Worm (Caenorhabditis elegans) whole organism, L1 larva: ENCODE results near the gene pqn-29.
A peak's percentile ranks its signal among the peaks of the same experiment; 100 is the strongest.

Source experiments
- C34B4.2 ChIP-seq: sonication (generic microtip); optimal IDR thresholded peaks from 2 replicates; lab custom pipeline; 2017; ENCODE audit warnings: mild to moderate bottlenecking, missing genetic modification characterization, missing compliant biosample characterization
- F16B12.6 ChIP-seq: fragments of 150-350 bp; optimal IDR thresholded peaks from 2 replicates; lab custom pipeline; 2014; ENCODE audit warnings: missing biosample characterization, missing genetic modification characterization
- Y116A8C.19 ChIP-seq: sonication (generic microtip); optimal IDR thresholded peaks from 2 replicates; lab custom pipeline; 2016; ENCODE audit warnings: missing compliant biosample characterization, missing genetic modification characterization, borderline replicate concordance
- alr-1 ChIP-seq: fragments of 200-800 bp; sonication (Bioruptor generic); optimal IDR thresholded peaks from 2 replicates; lab custom pipeline; 2018; ENCODE audit warnings: borderline replicate concordance, mild to moderate bottlenecking, missing genetic modification characterization, missing compliant biosample characterization
- aly-2 ChIP-seq: fragments of 150-350 bp; optimal IDR thresholded peaks from 2 replicates; lab custom pipeline; 2014; ENCODE audit warnings: missing biosample characterization, missing genetic modification characterization
- ama-1 ChIP-seq: fragments of 150-350 bp; optimal IDR thresholded peaks from 2 replicates; lab custom pipeline; 2014
- ceh-63 ChIP-seq: fragments of 200-800 bp; sonication (Bioruptor generic); optimal IDR thresholded peaks from 2 replicates; lab custom pipeline; 2018; ENCODE audit warnings: mild to moderate bottlenecking, missing genetic modification characterization, missing compliant biosample characterization
- ceh-8 ChIP-seq: fragments of 200-800 bp; sonication (Bioruptor generic); optimal IDR thresholded peaks from 2 replicates; lab custom pipeline; 2018; ENCODE audit warnings: mild to moderate bottlenecking, missing genetic modification characterization, moderate library complexity, missing compliant biosample characterization
- ceh-88 ChIP-seq: fragments of 200-800 bp; sonication (Bioruptor generic); IDR thresholded peaks from 2 replicates; pipeline ENCODE4 v1.3.6; 2022; ENCODE audit warnings: missing genetic modification characterization, missing compliant biosample characterization
- ces-1 ChIP-seq: fragments of 150-350 bp; optimal IDR thresholded peaks from 2 replicates; lab custom pipeline; 2014; ENCODE audit warnings: missing biosample characterization, missing genetic modification reagents, missing genetic modification characterization
- dpl-1 ChIP-seq, 3 experiments: fragments of 150-350 bp in 2 of 3; sonication (generic microtip) in 1 of 3; optimal IDR thresholded peaks; 2 replicates each; lab custom pipeline; 2014 to 2017; ENCODE audit warnings: missing biosample characterization in 3 of 3, missing genetic modification characterization in 3 of 3, missing genetic modification reagents in 3 of 3
- dsc-1 ChIP-seq: sonication (generic microtip); optimal IDR thresholded peaks from 2 replicates; lab custom pipeline; 2016; ENCODE audit warnings: mild to moderate bottlenecking, missing genetic modification characterization, missing compliant biosample characterization
- efl-1 ChIP-seq, 4 experiments: fragments of 150-350 bp; optimal IDR thresholded peaks in 3 of 4; peaks in 1 of 4; 1 replicate in 1 of 4; 2 replicates in 3 of 4; lab custom pipeline; 2014; ENCODE audit warnings: missing biosample characterization in 2 of 4, missing genetic modification characterization in 2 of 4, missing genetic modification reagents in 2 of 4
- efl-3 ChIP-seq: fragments of 200-800 bp; sonication (Bioruptor generic); optimal IDR thresholded peaks from 2 replicates; lab custom pipeline; 2018; ENCODE audit warnings: mild to moderate bottlenecking, missing genetic modification characterization, missing compliant biosample characterization
- ets-5 ChIP-seq: fragments of 200-800 bp; sonication (Bioruptor generic); IDR thresholded peaks from 2 replicates; pipeline ENCODE4 v1.3.6; 2022; ENCODE audit warnings: missing genetic modification characterization, missing compliant biosample characterization
- fkh-4 ChIP-seq: sonication (generic microtip); optimal IDR thresholded peaks from 2 replicates; lab custom pipeline; 2016; ENCODE audit warnings: missing compliant biosample characterization, missing genetic modification characterization, borderline replicate concordance
- fkh-8 ChIP-seq: sonication (generic microtip); optimal IDR thresholded peaks from 2 replicates; lab custom pipeline; 2016; ENCODE audit warnings: mild to moderate bottlenecking, missing genetic modification characterization, missing compliant biosample characterization
- grh-1 ChIP-seq: fragments of 200-800 bp; sonication (Bioruptor generic); IDR thresholded peaks from 2 replicates; pipeline ENCODE4 v1.3.6; 2022; ENCODE audit warnings: missing genetic modification reagents, missing genetic modification characterization, missing compliant biosample characterization
- hlh-17 ChIP-seq: fragments of 200-800 bp; sonication (Bioruptor generic); optimal IDR thresholded peaks from 2 replicates; lab custom pipeline; 2018; ENCODE audit warnings: missing genetic modification characterization, mild to moderate bottlenecking, missing compliant biosample characterization, moderate library complexity, borderline replicate concordance
- irx-1 ChIP-seq: sonication (generic microtip); optimal IDR thresholded peaks from 2 replicates; lab custom pipeline; 2016; ENCODE audit warnings: missing genetic modification characterization, missing compliant biosample characterization
- lin-13 ChIP-seq: fragments of 150-350 bp; optimal IDR thresholded peaks from 2 replicates; lab custom pipeline; 2014; ENCODE audit warnings: missing biosample characterization, missing genetic modification reagents, missing genetic modification characterization
- lin-14 ChIP-seq: fragments of 200-800 bp; sonication (Bioruptor generic); optimal IDR thresholded peaks from 2 replicates; lab custom pipeline; 2018; ENCODE audit warnings: mild to moderate bottlenecking, missing genetic modification characterization, moderate library complexity, missing compliant biosample characterization
- lin-35 ChIP-seq, 2 experiments: fragments of 150-350 bp; optimal IDR thresholded peaks; 2 replicates each; lab custom pipeline; 2014; ENCODE audit warnings: missing biosample characterization in 2 of 2, missing genetic modification characterization in 2 of 2, missing genetic modification reagents in 2 of 2
- lin-39 ChIP-seq: fragments of 150-350 bp; optimal IDR thresholded peaks from 2 replicates; lab custom pipeline; 2014; ENCODE audit warnings: missing biosample characterization, missing genetic modification reagents, missing genetic modification characterization
- lir-3 ChIP-seq: sonication (generic microtip); optimal IDR thresholded peaks from 2 replicates; lab custom pipeline; 2016; ENCODE audit warnings: mild to moderate bottlenecking, missing genetic modification characterization, moderate library complexity, missing compliant biosample characterization; ENCODE audit not compliant: poor library complexity
- mab-9 ChIP-seq: fragments of 200-800 bp; sonication (Bioruptor generic); IDR thresholded peaks from 2 replicates; pipeline ENCODE4 v1.3.6; 2022; ENCODE audit warnings: missing genetic modification reagents, missing genetic modification characterization, missing compliant biosample characterization
- mef-2 ChIP-seq: fragments of 150-350 bp; optimal IDR thresholded peaks from 2 replicates; lab custom pipeline; 2014; ENCODE audit warnings: missing biosample characterization, missing genetic modification characterization
- nhr-11 ChIP-seq: fragments of 150-350 bp; optimal IDR thresholded peaks from 2 replicates; lab custom pipeline; 2014; ENCODE audit warnings: missing biosample characterization, missing genetic modification characterization
- nhr-12 ChIP-seq: sonication (generic microtip); optimal IDR thresholded peaks from 2 replicates; lab custom pipeline; 2017; ENCODE audit warnings: missing biosample characterization, missing genetic modification characterization
- nhr-19 ChIP-seq: fragments of 200-800 bp; sonication (Bioruptor generic); conservative IDR thresholded peaks from 2 replicates; pipeline ENCODE4 v1.3.6; 2022; ENCODE audit warnings: missing genetic modification characterization, missing compliant biosample characterization
- nhr-20 ChIP-seq: sonication (generic microtip); optimal IDR thresholded peaks from 2 replicates; lab custom pipeline; 2016; ENCODE audit warnings: mild to moderate bottlenecking, missing genetic modification characterization, missing compliant biosample characterization
- nhr-237 ChIP-seq: fragments of 150-350 bp; optimal IDR thresholded peaks from 2 replicates; lab custom pipeline; 2014; ENCODE audit warnings: missing biosample characterization, missing genetic modification characterization
- nhr-71 ChIP-seq: sonication (generic microtip); optimal IDR thresholded peaks from 2 replicates; lab custom pipeline; 2016; ENCODE audit warnings: mild to moderate bottlenecking, missing genetic modification characterization, moderate library complexity, missing compliant biosample characterization
- nhr-76 ChIP-seq: sonication (generic microtip); optimal IDR thresholded peaks from 2 replicates; lab custom pipeline; 2017; ENCODE audit warnings: missing biosample characterization, missing genetic modification characterization
- nhr-84 ChIP-seq: sonication (generic microtip); optimal IDR thresholded peaks from 2 replicates; lab custom pipeline; 2017; ENCODE audit warnings: missing biosample characterization, missing genetic modification characterization
- pag-3 ChIP-seq: sonication (generic microtip); optimal IDR thresholded peaks from 2 replicates; lab custom pipeline; 2017; ENCODE audit warnings: missing genetic modification characterization, mild to moderate bottlenecking, missing compliant biosample characterization, antibody characterized with exemption, borderline replicate concordance; ENCODE audit not compliant: insufficient read depth
- pqm-1 ChIP-seq: sonication (generic microtip); optimal IDR thresholded peaks from 3 replicates; lab custom pipeline; 2017; ENCODE audit warnings: missing biosample characterization, missing genetic modification characterization
- rnt-1 ChIP-seq: sonication (generic microtip); optimal IDR thresholded peaks from 2 replicates; lab custom pipeline; 2016; ENCODE audit warnings: mild to moderate bottlenecking, missing genetic modification characterization, moderate library complexity, missing compliant biosample characterization
- snpc-4 ChIP-seq: fragments of 150-350 bp; optimal IDR thresholded peaks from 2 replicates; lab custom pipeline; 2014; ENCODE audit warnings: missing biosample characterization, missing genetic modification characterization
- sptf-1 ChIP-seq: fragments of 150-350 bp; optimal IDR thresholded peaks from 2 replicates; lab custom pipeline; 2014; ENCODE audit warnings: missing biosample characterization, missing genetic modification characterization
- sup-37 ChIP-seq: fragments of 200-800 bp; sonication (Bioruptor generic); optimal IDR thresholded peaks from 2 replicates; lab custom pipeline; 2018; ENCODE audit warnings: mild to moderate bottlenecking, missing genetic modification characterization, missing compliant biosample characterization
- swsn-7 ChIP-seq: sonication (generic microtip); optimal IDR thresholded peaks from 2 replicates; lab custom pipeline; 2016; ENCODE audit warnings: missing genetic modification characterization, missing compliant biosample characterization
- tbx-2 ChIP-seq: sonication (generic microtip); optimal IDR thresholded peaks from 2 replicates; lab custom pipeline; 2016; ENCODE audit warnings: missing genetic modification characterization, missing compliant biosample characterization
- tlp-1 ChIP-seq: fragments of 150-350 bp; optimal IDR thresholded peaks from 2 replicates; lab custom pipeline; 2014; ENCODE audit warnings: missing biosample characterization, missing genetic modification characterization
- unc-130 ChIP-seq: fragments of 150-350 bp; optimal IDR thresholded peaks from 2 replicates; lab custom pipeline; 2017; ENCODE audit warnings: missing biosample characterization, missing genetic modification characterization, inconsistent platforms
- unc-62 ChIP-seq: fragments of 150-350 bp; optimal IDR thresholded peaks from 2 replicates; lab custom pipeline; 2014; ENCODE audit warnings: missing biosample characterization, missing genetic modification reagents, missing genetic modification characterization
- unc-98 ChIP-seq: fragments of 200-800 bp; sonication (Bioruptor generic); IDR thresholded peaks from 2 replicates; pipeline ENCODE4 v1.3.6; 2022; ENCODE audit warnings: missing genetic modification characterization, missing compliant biosample characterization
- zag-1 ChIP-seq: fragments of 150-350 bp; optimal IDR thresholded peaks from 2 replicates; lab custom pipeline; 2014; ENCODE audit warnings: missing biosample characterization, missing genetic modification characterization
- zip-4 ChIP-seq: fragments of 200-800 bp; sonication (Bioruptor generic); optimal IDR thresholded peaks from 2 replicates; lab custom pipeline; 2018; ENCODE audit warnings: mild to moderate bottlenecking, missing genetic modification characterization, moderate library complexity, missing compliant biosample characterization
- ztf-11 ChIP-seq, 2 experiments: sonication (generic microtip); optimal IDR thresholded peaks; 2 replicates each; lab custom pipeline; 2016 to 2017; ENCODE audit warnings: missing genetic modification characterization in 2 of 2, missing biosample characterization in 1 of 2, missing compliant biosample characterization in 1 of 2
- ztf-4 ChIP-seq: fragments of 150-350 bp; optimal IDR thresholded peaks from 2 replicates; lab custom pipeline; 2014; ENCODE audit warnings: missing biosample characterization, missing genetic modification characterization

pqn-29 gene

DNA sequence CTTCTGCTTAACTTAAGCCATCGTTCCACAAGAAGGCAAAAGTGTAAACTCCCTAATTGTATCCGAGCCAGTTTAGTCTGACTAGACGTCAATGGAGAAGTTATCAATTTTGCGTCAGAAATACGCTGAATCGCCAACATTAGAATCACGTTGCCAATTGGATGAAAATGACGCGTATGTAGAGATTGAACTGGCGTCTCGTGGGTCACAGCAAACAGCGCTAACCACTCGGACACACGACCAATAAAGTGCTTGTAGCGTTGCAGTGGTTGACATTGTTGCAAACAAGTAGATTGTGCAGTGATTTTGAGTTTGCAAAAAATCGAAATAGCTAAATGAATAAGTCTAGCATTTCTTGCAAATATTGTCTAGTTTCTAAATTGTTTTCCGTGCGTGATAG lies 43.4 kb upstream of the pqn-29 start (continued):
- TF ChIP-seq swsn-7 = peak; percentile 70
- TF ChIP-seq efl-3 (GFP tag; lab: Kevin White, UChicago) = no peak
- TF ChIP-seq efl-1 (optimal IDR thresholded peaks at IDR 0.05; lab: Kevin White, UChicago) = peak; percentile 50 to 72
- TF ChIP-seq efl-1 (GFP tag; optimal IDR thresholded peaks at IDR 0.05 in 1 of 2; lab: Kevin White, UChicago) = peak; percentile 32 to 97
- peak; percentile 50 for TF ChIP-seq ztf-4
- TF ChIP-seq grh-1 (GFP tag; lab: Robert Waterston, UW) = 0 out of 2 replicates have a peak, but pooled peaks have one; percentile 38
- no peak for TF ChIP-seq snpc-4 (tag; lab: Kevin White, UChicago)
- TF ChIP-seq ets-5 = no peak
- TF ChIP-seq nhr-19 = peak; percentile 77
- no peak for TF ChIP-seq zag-1 (tag; lab: Kevin White, UChicago)
- no peak for TF ChIP-seq unc-62
- TF ChIP-seq lir-3 (tag; lab: Kevin White, UChicago) = no peak
- TF ChIP-seq ztf-11 (tag; optimal IDR thresholded peaks at IDR 0.05; lab: Kevin White, UChicago) = peak in 1 of 2 experiments; percentile 15
- TF ChIP-seq nhr-84 (tag; lab: Kevin White, UChicago) = no peak
- TF ChIP-seq mef-2 = peak; percentile 5
- peak; percentile 4 for TF ChIP-seq zip-4 (GFP tag; lab: Kevin White, UChicago)
- peak; percentile 66 for TF ChIP-seq ama-1
- no peak for TF ChIP-seq ceh-88 (GFP tag; lab: Robert Waterston, UW)
- TF ChIP-seq ces-1 (GFP tag; lab: Kevin White, UChicago) = no peak
- no peak for TF ChIP-seq ceh-63 (GFP tag; lab: Kevin White, UChicago)
- TF ChIP-seq F16B12.6 (tag; lab: Kevin White, UChicago) = no peak
- peak; percentile 53 for TF ChIP-seq tbx-2 (tag; lab: Kevin White, UChicago)
- no peak for TF ChIP-seq nhr-76 (tag; lab: Kevin White, UChicago)
- peak; percentile 82 for TF ChIP-seq nhr-71
- TF ChIP-seq unc-130 (tag; lab: Kevin White, UChicago) = peak; percentile 76
- peak; percentile 73 for TF ChIP-seq dsc-1 (tag; lab: Kevin White, UChicago)
- TF ChIP-seq aly-2 (tag; lab: Kevin White, UChicago) = peak; percentile 24
- TF ChIP-seq rnt-1 (tag; lab: Kevin White, UChicago) = peak; percentile 83
- peak; percentile 20 for TF ChIP-seq fkh-8
- peak; percentile 40 to 62 (median 58) for TF ChIP-seq dpl-1 (GFP tag; optimal IDR thresholded peaks at IDR 0.05; lab: Kevin White, UChicago)
- TF ChIP-seq pag-3 = no peak
- TF ChIP-seq lin-35 (GFP tag; optimal IDR thresholded peaks at IDR 0.05; lab: Kevin White, UChicago) = peak; percentile 41 to 86
- peak; percentile 59 for TF ChIP-seq lin-13 (GFP tag; lab: Kevin White, UChicago)
- peak; percentile 56 for TF ChIP-seq irx-1 (tag; lab: Kevin White, UChicago)
- TF ChIP-seq sptf-1 (tag; lab: Kevin White, UChicago) = no peak
- no peak for TF ChIP-seq nhr-11
- TF ChIP-seq pqm-1 = no peak
- no peak for TF ChIP-seq Y116A8C.19 (tag; lab: Kevin White, UChicago)
- TF ChIP-seq lin-39 (tag; lab: Kevin White, UChicago) = no peak
- TF ChIP-seq hlh-17 (GFP tag; lab: Kevin White, UChicago) = no peak
- TF ChIP-seq tlp-1 (tag; lab: Kevin White, UChicago) = no peak
- no peak for TF ChIP-seq mab-9
- no peak for TF ChIP-seq ceh-8 (GFP tag; lab: Kevin White, UChicago)
- peak; percentile 49 for TF ChIP-seq sup-37 (GFP tag; lab: Kevin White, UChicago)
- no peak for TF ChIP-seq nhr-12 (tag; lab: Kevin White, UChicago)
- TF ChIP-seq fkh-4 = no peak
- peak; percentile 78 for TF ChIP-seq nhr-20 (tag; lab: Kevin White, UChicago)
- no peak for TF ChIP-seq alr-1 (tag; lab: Kevin White, UChicago)
- peak; percentile 64 for TF ChIP-seq lin-14
- no peak for TF ChIP-seq C34B4.2 (tag; lab: Kevin White, UChicago)
- TF ChIP-seq unc-98 (GFP tag; lab: Robert Waterston, UW) = no peak
- TF ChIP-seq nhr-237 (tag; lab: Kevin White, UChicago) = no peak
